Fruit fly (Drosophila melanogaster) S2 (cell line): Measurements from ENCODE around the gene Arl8.

Source experiments
- CG8478 ChIP-seq: fragments of >200 bp; optimal IDR thresholded peaks from 2 replicates; lab custom pipeline; 2018
- CTCF ChIP-seq, 2 experiments: fragments of >200 bp; optimal IDR thresholded peaks; 2 replicates each; lab custom pipeline; 2018

DNA sequence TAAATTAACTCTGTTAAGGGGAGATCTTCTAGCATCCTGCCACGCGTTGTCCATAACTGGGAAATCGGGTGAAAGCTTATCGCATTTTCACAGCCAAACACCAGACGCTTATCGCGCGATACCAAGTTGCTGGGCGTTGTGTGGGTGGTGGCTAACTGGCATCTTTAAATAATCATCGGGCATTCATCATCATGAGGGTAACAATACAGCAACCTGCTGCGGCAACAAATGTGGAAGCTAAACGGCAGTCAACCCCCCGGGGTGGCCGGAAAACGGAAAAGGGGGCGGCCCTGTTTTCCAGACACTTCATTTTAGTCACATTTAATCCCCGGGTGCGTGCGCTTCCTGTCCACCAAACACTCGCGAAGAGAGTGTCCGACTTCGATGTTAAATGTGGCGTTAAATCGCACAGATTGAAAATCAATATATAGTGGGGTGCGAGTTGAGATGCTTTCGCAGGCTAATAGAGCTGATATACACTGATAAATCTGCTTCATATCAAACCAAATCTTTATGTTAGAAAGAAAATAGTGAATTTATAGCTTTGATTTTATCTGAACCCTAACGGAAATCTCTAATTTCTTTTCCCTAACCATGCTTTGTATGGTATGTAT lies 26.3 kb downstream of the Arl8 start:
- TF ChIP-seq CTCF (optimal IDR thresholded peaks at IDR 0.05; lab: Kevin White, UChicago) (no peak), CG8478 (lab: Kevin White, UChicago) (no peak)
